Worm (Caenorhabditis elegans) whole organism, L4/young adult: ENCODE measurements around the gene Y32B12C.1.

ENCODE experiments used
- W03F9.2 ChIP-seq: fragments of 150-350 bp; optimal IDR thresholded peaks from 2 replicates; lab custom pipeline; 2014; ENCODE audit warnings: missing biosample characterization, missing genetic modification characterization
- dao-5 ChIP-seq: sonication (generic microtip); optimal IDR thresholded peaks from 2 replicates; lab custom pipeline; 2016; ENCODE audit warnings: missing genotype, missing genetic modification characterization, moderate library complexity, missing compliant biosample characterization
- him-1 ChIP-seq: sonication (generic microtip); optimal IDR thresholded peaks from 2 replicates; lab custom pipeline; 2016; ENCODE audit warnings: missing genotype, missing genetic modification reagents, missing genetic modification characterization, missing compliant biosample characterization

The Y32B12C.1 gene

ce11 chrV:16606313-16606712, at the start of gene Y32B12C.1:
Y32B12C.1 (plus strand) TSS chrV:16606613.
- TF ChIP-seq dao-5 (no peak), him-1 (tag; lab: Kevin White, UChicago) (no peak), W03F9.2 (tag; lab: Kevin White, UChicago) (no peak)

ce11 chrV:16565639-16566038, 40.8 kb upstream of the Y32B12C.1 start, which contains the start of gene sru-45:
sru-45 (plus strand) TSS chrV:16565939.
- TF ChIP-seq him-1 (tag; lab: Kevin White, UChicago) (no peak), W03F9.2 (tag; lab: Kevin White, UChicago) (no peak), dao-5 (no peak)

DNA sequence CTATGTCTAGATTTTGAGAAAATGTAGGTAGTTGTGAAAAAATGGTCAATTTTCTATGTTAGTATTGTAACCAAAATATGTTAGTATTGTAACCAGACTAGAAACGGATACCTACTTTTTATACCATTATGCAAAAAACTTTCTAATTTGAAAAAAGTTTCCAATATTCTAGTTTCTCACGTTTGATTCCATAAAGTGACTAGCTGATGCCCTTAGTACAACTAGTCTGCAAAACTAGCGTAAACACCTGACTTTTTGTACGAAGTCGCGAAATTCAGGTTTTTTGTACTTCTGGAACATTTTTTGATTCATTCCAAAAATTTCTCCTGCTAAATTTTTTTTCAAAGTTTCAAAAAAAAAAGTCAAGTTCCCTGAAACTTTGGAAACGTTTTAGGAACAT, 38.4 kb upstream of the Y32B12C.1 start:
- TF ChIP-seq dao-5, result no peak
- no peak for TF ChIP-seq W03F9.2 (tag; lab: Kevin White, UChicago)
- no peak for TF ChIP-seq him-1 (tag; lab: Kevin White, UChicago)

DNA sequence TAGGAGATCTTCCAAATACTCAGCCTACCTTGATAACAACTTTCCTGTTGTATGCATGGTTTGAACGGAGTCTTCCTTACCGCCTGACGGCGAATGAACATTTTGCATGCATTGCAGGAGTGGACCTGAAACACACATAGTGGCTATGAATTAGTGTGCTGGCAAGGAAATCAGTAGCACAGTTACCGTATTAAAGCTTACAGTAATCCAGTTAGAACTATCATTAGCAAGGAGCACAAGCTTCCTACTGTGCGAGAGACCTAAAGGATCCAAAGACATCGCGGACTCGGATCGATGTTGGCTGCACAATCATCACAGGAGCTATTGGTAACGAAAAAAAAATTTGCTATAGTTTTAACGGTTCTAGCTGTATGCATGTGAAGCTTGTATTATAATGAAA, 35.7 kb upstream of the Y32B12C.1 start, which contains the start of gene nhr-233:
TSS of gene nhr-233 (minus strand) at position 101 of the 400 bp plus-strand sequence.
- TF ChIP-seq dao-5 (no peak), W03F9.2 (tag; lab: Kevin White, UChicago) (no peak), him-1 (tag; lab: Kevin White, UChicago) (no peak)

DNA sequence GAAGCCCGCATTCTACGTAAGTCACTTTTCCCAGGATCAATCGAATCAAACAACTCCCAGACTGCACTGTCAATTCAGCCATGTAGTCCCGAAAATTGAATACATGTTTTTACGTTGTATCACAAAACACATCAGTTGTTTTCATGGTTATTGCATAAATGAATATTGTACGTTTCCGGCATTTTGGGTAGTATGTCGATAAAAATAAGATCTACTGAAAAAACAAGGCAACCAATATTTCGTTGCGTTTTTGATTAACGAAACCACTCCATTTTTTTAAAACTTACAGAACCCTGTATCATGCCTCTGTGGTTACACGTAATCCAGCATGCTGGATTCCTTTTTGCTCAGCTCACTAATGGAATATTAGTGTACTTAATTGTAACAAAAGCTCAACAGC, 33.2 kb upstream of the Y32B12C.1 start, which contains the start of gene str-149:
TSS of gene str-149 (plus strand) at position 301 of the 400 bp plus-strand sequence.
- no peak for TF ChIP-seq dao-5
- TF ChIP-seq him-1 (tag; lab: Kevin White, UChicago), result no peak
- no peak for TF ChIP-seq W03F9.2 (tag; lab: Kevin White, UChicago)

- TF ChIP-seq W03F9.2 (tag; lab: Kevin White, UChicago), result no peak
These were observed 30.5 kb upstream of the Y32B12C.1 start, which contains the start of gene str-151 for ce11 chrV:16575900-16576299. str-151 (plus strand) TSS chrV:16576200.

- no peak for TF ChIP-seq W03F9.2 (tag; lab: Kevin White, UChicago)
- TF ChIP-seq dao-5, result no peak
- TF ChIP-seq him-1 (tag; lab: Kevin White, UChicago), result no peak
These were observed 26.0 kb upstream of the Y32B12C.1 start, which contains the start of gene nhr-271 for ce11 chrV:16580424-16580823. nhr-271 (minus strand) TSS chrV:16580524.

ce11 chrV:16581061-16581460, 25.4 kb upstream of the Y32B12C.1 start:
- no peak for TF ChIP-seq W03F9.2 (tag; lab: Kevin White, UChicago)
- no peak for TF ChIP-seq dao-5
- TF ChIP-seq him-1 (tag; lab: Kevin White, UChicago), result no peak

- TF ChIP-seq him-1 (tag; lab: Kevin White, UChicago) (no peak), W03F9.2 (tag; lab: Kevin White, UChicago) (no peak), dao-5 (no peak)
These were observed 23.4 kb upstream of the Y32B12C.1 start, which contains the start of gene str-150 for ce11 chrV:16582973-16583372. str-150 (plus strand) TSS chrV:16583273.

- TF ChIP-seq W03F9.2 (tag; lab: Kevin White, UChicago) (no peak), him-1 (tag; lab: Kevin White, UChicago) (no peak), dao-5 (no peak)
These were observed 18.0 kb upstream of the Y32B12C.1 start, which contains the start of gene srw-73 for ce11 chrV:16588428-16588827. srw-73 (minus strand) TSS chrV:16588528.

DNA sequence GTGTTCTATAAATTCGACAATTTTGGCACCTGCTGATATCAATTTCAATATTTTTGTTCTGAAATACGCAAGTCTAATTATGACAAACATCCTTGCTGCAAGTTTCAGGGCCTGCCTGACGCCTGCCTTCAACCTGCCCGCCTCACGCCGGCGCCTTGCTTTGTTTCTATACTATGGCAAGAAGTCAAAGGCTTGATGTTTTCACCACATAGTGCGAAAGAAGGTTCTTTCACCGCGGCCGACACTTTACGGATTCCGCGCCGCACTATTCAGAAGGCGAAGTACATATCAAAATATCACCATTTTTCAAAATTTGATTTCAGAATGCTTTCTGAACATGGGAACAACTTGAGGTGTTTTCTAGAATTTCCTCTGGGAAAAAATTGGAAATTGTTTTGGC, 16.9 kb upstream of the Y32B12C.1 start:
- TF ChIP-seq dao-5 (no peak), him-1 (tag; lab: Kevin White, UChicago) (no peak), W03F9.2 (tag; lab: Kevin White, UChicago) (no peak)

DNA sequence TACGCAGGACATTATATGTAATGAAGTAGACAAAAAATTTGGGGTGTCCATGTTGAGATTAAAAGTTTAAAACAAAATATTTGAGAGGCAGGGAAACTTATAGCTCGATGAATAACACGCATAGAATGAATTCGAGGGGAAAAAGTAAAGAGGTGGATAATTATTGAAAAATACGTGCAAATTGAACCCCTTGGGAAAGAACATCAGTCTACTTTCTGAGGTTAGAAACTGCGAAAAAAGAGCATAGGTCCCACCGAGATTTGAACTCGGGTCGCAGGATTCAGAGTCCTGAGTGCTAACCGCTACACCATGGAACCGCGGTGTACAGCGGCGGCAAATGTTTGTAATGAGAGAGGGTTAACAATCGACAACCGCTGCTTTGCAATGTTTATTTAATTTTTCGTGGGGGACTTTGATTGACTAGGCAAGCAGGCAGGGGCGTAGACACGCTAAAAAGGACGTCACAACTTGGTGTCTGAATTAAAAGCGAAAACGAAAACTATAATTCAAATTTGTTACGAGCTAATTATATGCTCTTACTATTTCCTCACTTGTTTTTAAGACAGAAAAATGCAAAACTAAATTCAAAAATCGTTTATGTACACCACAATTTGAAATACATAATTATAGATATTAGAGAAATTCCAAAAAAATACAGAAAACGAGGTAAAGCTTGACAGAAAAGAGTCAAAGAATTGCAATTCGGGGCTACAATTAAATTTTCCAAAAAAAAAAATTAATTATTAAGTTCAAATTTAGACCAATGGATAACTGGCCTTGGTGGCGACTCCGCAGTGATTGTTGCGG, 14.2 kb upstream of the Y32B12C.1 start, which contains the start of gene srh-269:
TSS of gene srh-269 (minus strand) at position 51 of the 807 bp plus-strand sequence.
- TF ChIP-seq dao-5, result no peak
- TF ChIP-seq him-1 (tag; lab: Kevin White, UChicago), result no peak
- no peak for TF ChIP-seq W03F9.2 (tag; lab: Kevin White, UChicago)

DNA sequence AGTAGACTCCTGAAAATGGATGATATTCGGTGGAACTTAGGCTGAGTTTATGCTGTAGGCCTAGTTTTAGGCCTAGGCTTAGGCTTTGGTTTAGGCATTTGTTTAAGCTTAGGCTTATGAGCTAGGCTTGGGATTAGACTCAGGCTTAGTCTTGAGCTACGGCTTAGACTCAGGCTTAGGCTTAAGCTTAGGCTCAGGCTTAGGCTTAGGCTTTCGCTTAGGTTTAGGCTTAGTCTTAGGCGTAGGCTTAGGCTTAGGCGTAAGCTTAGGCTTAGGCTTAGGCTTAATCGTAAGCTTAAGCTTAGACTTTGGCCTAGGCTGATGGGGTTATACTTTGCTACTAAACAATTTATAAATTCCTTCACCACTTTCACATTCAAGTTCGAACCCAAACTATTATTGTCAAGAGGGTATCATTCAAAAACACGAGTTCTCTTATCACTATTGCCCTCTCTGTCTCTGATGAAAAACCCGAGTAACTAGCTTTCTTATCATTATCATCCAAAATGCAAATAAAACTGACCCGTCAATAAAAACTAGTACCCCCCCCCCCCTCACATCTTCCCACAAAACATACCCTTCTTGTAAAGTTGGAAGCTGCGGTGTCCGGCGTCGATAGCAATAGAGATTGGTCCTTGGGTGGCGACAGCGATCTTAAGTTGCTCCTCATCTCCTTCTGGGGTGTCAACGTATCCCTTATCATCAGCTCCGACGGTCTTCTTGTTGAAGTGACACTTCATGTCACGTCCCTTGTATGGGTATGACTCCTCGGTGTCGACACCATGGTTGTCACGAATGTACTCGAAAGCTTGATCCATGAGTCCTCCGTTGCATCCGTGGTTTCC, 13.2 kb upstream of the Y32B12C.1 start:
- TF ChIP-seq dao-5 (no peak), him-1 (tag; lab: Kevin White, UChicago) (no peak), W03F9.2 (tag; lab: Kevin White, UChicago) (no peak)

DNA sequence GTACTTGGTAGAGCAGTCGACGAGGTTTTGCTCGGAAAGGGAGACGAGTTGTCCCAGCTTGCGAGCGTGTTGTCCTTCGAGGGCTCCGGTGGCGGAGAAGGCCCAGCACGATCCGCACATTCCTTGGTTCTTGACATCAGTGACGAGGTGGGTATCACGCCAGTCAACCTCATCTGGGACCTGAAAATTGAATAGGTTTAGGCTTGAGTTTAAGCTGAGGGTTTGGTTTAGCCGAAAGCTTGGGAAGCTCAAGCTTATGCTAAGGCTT, 12.7 kb upstream of the Y32B12C.1 start:
- no peak for TF ChIP-seq W03F9.2 (tag; lab: Kevin White, UChicago)
- no peak for TF ChIP-seq dao-5
- no peak for TF ChIP-seq him-1 (tag; lab: Kevin White, UChicago)
